Fruit fly (Drosophila melanogaster): ENCODE measurements around the gene Dys.

- no peak for TF ChIP-seq CG8478 (optimal IDR thresholded peaks at IDR 0.05)
- no peak for TF ChIP-seq CTCF (optimal IDR thresholded peaks at IDR 0.05)
Measured at dm6 chr3R:19472218-19472617, 11.3 kb downstream of the Dys start.

Data from S2 (cell line).